Fruit fly (Drosophila melanogaster) whole organism, adult: Measurements from ENCODE around the gene CG5376.

Experiments
- CG11617 ChIP-seq: fragments of 200-800 bp; sonication (Bioruptor generic); optimal IDR thresholded peaks from 2 replicates; lab custom pipeline; 2017; ENCODE audit warnings: mild to moderate bottlenecking, missing biosample characterization, missing genetic modification reagents, missing genetic modification characterization
- CG33017 ChIP-seq: fragments of 200-800 bp; sonication (Bioruptor generic); optimal IDR thresholded peaks from 2 replicates; lab custom pipeline; 2018; ENCODE audit warnings: missing biosample characterization, mild to moderate bottlenecking, missing genetic modification characterization, moderate library complexity
- CG5204 ChIP-seq: fragments of 200-800 bp; sonication (Bioruptor generic); optimal IDR thresholded peaks from 2 replicates; lab custom pipeline; 2016; ENCODE audit warnings: missing biosample characterization, missing genetic modification characterization
- Clk ChIP-seq: fragments of 200-800 bp; sonication (Bioruptor generic); optimal IDR thresholded peaks from 2 replicates; lab custom pipeline; 2017; ENCODE audit warnings: missing biosample characterization, missing genetic modification characterization
- Crg-1 ChIP-seq: fragments of 200-800 bp; sonication (Bioruptor generic); optimal IDR thresholded peaks from 2 replicates; lab custom pipeline; 2016; ENCODE audit warnings: missing biosample characterization, missing genetic modification characterization
- Hr96 ChIP-seq: fragments of 200-800 bp; sonication (Bioruptor generic); optimal IDR thresholded peaks from 2 replicates; lab custom pipeline; 2016; ENCODE audit warnings: missing biosample characterization, missing genetic modification characterization
- Mnt ChIP-seq: fragments of 200-800 bp; sonication (Bioruptor generic); optimal IDR thresholded peaks from 2 replicates; lab custom pipeline; 2016; ENCODE audit warnings: missing biosample characterization, mild to moderate bottlenecking, missing genetic modification characterization
- cic ChIP-seq: fragments of 200-800 bp; sonication (Bioruptor generic); optimal IDR thresholded peaks from 2 replicates; lab custom pipeline; 2017; ENCODE audit warnings: missing biosample characterization, mild to moderate bottlenecking, missing genetic modification characterization, moderate library complexity
- kay ChIP-seq: fragments of 200-800 bp; sonication (Bioruptor generic); peaks from one replicate; lab custom pipeline; 2016; ENCODE audit warnings: missing biosample characterization, missing genetic modification characterization, borderline replicate concordance
- tj ChIP-seq: fragments of 200-800 bp; sonication (Bioruptor generic); optimal IDR thresholded peaks from 3 replicates; lab custom pipeline; 2017; ENCODE audit warnings: missing biosample characterization, mild to moderate bottlenecking, missing genetic modification characterization, moderate library complexity
- toe ChIP-seq: fragments of 200-800 bp; sonication (Bioruptor generic); optimal IDR thresholded peaks from 2 replicates; lab custom pipeline; 2016; ENCODE audit warnings: missing biosample characterization, missing genetic modification characterization

- TF ChIP-seq toe (GFP tag; lab: Kevin White, UChicago), result no peak
- no peak for TF ChIP-seq Clk (GFP tag; lab: Kevin White, UChicago)
- TF ChIP-seq cic (GFP tag; lab: Kevin White, UChicago), result no peak
- TF ChIP-seq Mnt (GFP tag; lab: Kevin White, UChicago), result no peak
- TF ChIP-seq Hr96 (GFP tag; lab: Kevin White, UChicago), result no peak
- TF ChIP-seq kay (GFP tag; lab: Kevin White, UChicago), result no peak
- TF ChIP-seq CG33017, result no peak
- TF ChIP-seq tj (GFP tag; lab: Kevin White, UChicago), result no peak
- TF ChIP-seq CG11617 (GFP tag; lab: Kevin White, UChicago), result no peak
- no peak for TF ChIP-seq CG5204 (GFP tag; lab: Kevin White, UChicago)
- no peak for TF ChIP-seq Crg-1 (GFP tag; lab: Kevin White, UChicago)
Observed at dm6 chr3R:22535945-22536344, 47.2 kb upstream of the CG5376 start.
